Worm (Caenorhabditis elegans) whole organism, late embryonic: ENCODE results near the gene W08F4.13.

Experiments used
- C38D4.7 ChIP-seq: fragments of 200-800 bp; sonication (Bioruptor generic); optimal IDR thresholded peaks from 2 replicates; lab custom pipeline; 2018; ENCODE audit warnings: mild to moderate bottlenecking, missing genetic modification characterization, moderate library complexity, missing compliant biosample characterization
- dmd-4 ChIP-seq: sonication (generic microtip); optimal IDR thresholded peaks from 2 replicates; lab custom pipeline; 2016; ENCODE audit warnings: borderline replicate concordance, missing genetic modification characterization, missing compliant biosample characterization
- ets-4 ChIP-seq: sonication (generic microtip); optimal IDR thresholded peaks from 2 replicates; lab custom pipeline; 2016; ENCODE audit warnings: missing genetic modification characterization, missing compliant biosample characterization
- eyg-1 ChIP-seq: sonication (generic microtip); optimal IDR thresholded peaks from 2 replicates; lab custom pipeline; 2016; ENCODE audit warnings: missing genotype, missing genetic modification characterization, missing compliant biosample characterization
- pqm-1 ChIP-seq: sonication (generic microtip); optimal IDR thresholded peaks from 2 replicates; lab custom pipeline; 2016; ENCODE audit warnings: missing genetic modification characterization, missing compliant biosample characterization
- rnt-1 ChIP-seq: sonication (generic microtip); optimal IDR thresholded peaks from 2 replicates; lab custom pipeline; 2016; ENCODE audit warnings: missing genetic modification characterization, missing compliant biosample characterization
- tbx-2 ChIP-seq: sonication (generic microtip); optimal IDR thresholded peaks from 2 replicates; lab custom pipeline; 2016; ENCODE audit warnings: missing genetic modification characterization, missing compliant biosample characterization
- unc-86 ChIP-seq: sonication (generic microtip); optimal IDR thresholded peaks from 2 replicates; lab custom pipeline; 2016; ENCODE audit warnings: missing genetic modification characterization, missing compliant biosample characterization

DNA sequence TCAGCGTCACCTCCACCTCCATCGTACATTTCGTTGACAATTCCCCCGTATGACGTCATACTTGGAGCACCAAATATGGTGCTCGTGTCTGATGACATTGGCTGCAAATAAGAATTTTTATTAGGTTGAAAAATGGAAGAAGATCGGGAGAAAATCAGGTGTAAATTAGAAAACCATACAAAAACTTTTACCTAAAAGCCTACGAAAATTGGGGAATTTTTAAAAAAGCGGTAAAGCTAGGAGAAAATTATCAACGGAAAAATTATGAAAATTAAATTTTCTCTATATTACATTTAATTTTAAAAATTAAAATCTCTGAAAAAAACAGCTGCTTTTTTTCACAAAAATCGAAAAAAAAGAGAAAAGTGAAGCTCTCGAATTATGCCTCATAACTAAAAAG, 39.8 kb downstream of the W08F4.13 start, which contains the start of gene T04B8.5:
- TF ChIP-seq pqm-1 (tag; lab: Kevin White, UChicago) (no peak), tbx-2 (tag; lab: Kevin White, UChicago) (no peak), ets-4 (no peak), unc-86 (tag; lab: Kevin White, UChicago) (no peak), C38D4.7 (no peak), dmd-4 (tag; lab: Kevin White, UChicago) (no peak), eyg-1 (tag; lab: Kevin White, UChicago) (no peak), rnt-1 (tag; lab: Kevin White, UChicago) (no peak)
